Worm (Caenorhabditis elegans): ENCODE results near the gene srw-94.

DNA sequence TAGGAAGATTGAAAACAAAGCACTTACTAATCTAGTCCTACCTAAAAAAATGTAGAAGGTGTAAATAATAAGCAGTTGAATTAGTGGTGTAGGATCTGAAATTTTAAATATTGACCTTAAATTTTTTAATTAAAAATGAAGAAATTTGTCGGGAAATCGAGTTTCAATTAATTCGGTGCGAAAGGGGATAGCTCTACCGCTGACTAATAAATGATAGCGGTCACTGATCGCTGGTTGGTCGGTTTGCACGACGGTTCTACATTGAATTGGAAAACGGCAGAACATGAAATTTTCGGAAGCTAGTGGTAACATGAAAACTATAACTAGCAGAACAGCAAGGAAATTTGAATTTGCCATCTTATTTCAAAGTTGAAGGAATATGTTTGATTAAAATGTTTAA lies 34.2 kb upstream of the srw-94 start, which contains the start of gene set-15:
- TF ChIP-seq lim-6 (tag; optimal IDR thresholded peaks at IDR 0.05) (no peak), F13H6.1 (tag; optimal IDR thresholded peaks at IDR 0.05) (no peak), pha-4 (tag; optimal IDR thresholded peaks at IDR 0.05) (no peak), lin-11 (tag; optimal IDR thresholded peaks at IDR 0.05) (no peak), unc-3 (GFP tag; conservative IDR thresholded peaks at IDR 0.05) (no peak), unc-3 (tag; optimal IDR thresholded peaks at IDR 0.05) (no peak)
